Fruit fly (Drosophila melanogaster) whole organism, embryonic: ENCODE results near the gene CG5172.

Experiments
- ATbp ChIP-seq: fragments of 200-800 bp; sonication (Bioruptor generic); optimal IDR thresholded peaks from 2 replicates; lab custom pipeline; 2017; ENCODE audit warnings: missing biosample characterization, mild to moderate bottlenecking, missing genetic modification characterization, missing genetic modification reagents
- Bteb2 ChIP-seq: fragments of 200-800 bp; sonication (Bioruptor generic); optimal IDR thresholded peaks from 2 replicates; lab custom pipeline; 2016; ENCODE audit warnings: missing biosample characterization, missing genetic modification characterization
- CG31365 ChIP-seq: fragments of 200-800 bp; sonication (Bioruptor generic); optimal IDR thresholded peaks from 2 replicates; lab custom pipeline; 2018; ENCODE audit warnings: missing biosample characterization, mild to moderate bottlenecking, missing genetic modification characterization
- Dfd ChIP-seq, 2 experiments: fragments of >200 bp; optimal IDR thresholded peaks; 2 replicates each; lab custom pipeline; 2017; ENCODE audit warnings: missing biosample characterization in 2 of 2, missing genetic modification characterization in 2 of 2
- al ChIP-seq: fragments of 200-800 bp; sonication (Bioruptor generic); IDR thresholded peaks from 2 replicates; pipeline ENCODE4 v1.3.6; 2022; ENCODE audit warnings: missing biosample characterization, missing genetic modification characterization
- row ChIP-seq: fragments of 200-800 bp; sonication (Bioruptor generic); IDR thresholded peaks from 3 replicates; pipeline ENCODE4 v1.3.6; 2022; ENCODE audit warnings: missing biosample characterization, missing genetic modification characterization
- unc-4 ChIP-seq: fragments of 200-800 bp; sonication (Bioruptor generic); IDR thresholded peaks from 2 replicates; pipeline ENCODE4 v1.3.6; 2022; ENCODE audit warnings: missing biosample characterization, missing genetic modification characterization; ENCODE audit not compliant: partially characterized antibody

dm6 chrX:17177606-17178005, 43.6 kb upstream of the CG5172 start:
- TF ChIP-seq al (GFP tag; lab: Robert Waterston, UW) (no peak), ATbp (GFP tag; lab: Kevin White, UChicago) (no peak), Bteb2 (GFP tag; lab: Kevin White, UChicago) (no peak), Dfd (GFP tag; optimal IDR thresholded peaks at IDR 0.05; lab: Kevin White, UChicago) (no peak), row (GFP tag; lab: Robert Waterston, UW) (no peak), CG31365 (tag; lab: Kevin White, UChicago) (no peak), unc-4 (GFP tag; lab: Robert Waterston, UW) (no peak)
